Worm (Caenorhabditis elegans): ENCODE measurements around the gene T05C12.1.

ce11 chrII:8141135-8141534 is 32.3 kb upstream of the T05C12.1 start:
- TF ChIP-seq him-1 (tag; optimal IDR thresholded peaks at IDR 0.05): no peak
- no peak for TF ChIP-seq W03F9.2 (tag; optimal IDR thresholded peaks at IDR 0.05)
